Fruit fly (Drosophila melanogaster): ENCODE data around the gene CG8958.

CG8958 gene

DNA sequence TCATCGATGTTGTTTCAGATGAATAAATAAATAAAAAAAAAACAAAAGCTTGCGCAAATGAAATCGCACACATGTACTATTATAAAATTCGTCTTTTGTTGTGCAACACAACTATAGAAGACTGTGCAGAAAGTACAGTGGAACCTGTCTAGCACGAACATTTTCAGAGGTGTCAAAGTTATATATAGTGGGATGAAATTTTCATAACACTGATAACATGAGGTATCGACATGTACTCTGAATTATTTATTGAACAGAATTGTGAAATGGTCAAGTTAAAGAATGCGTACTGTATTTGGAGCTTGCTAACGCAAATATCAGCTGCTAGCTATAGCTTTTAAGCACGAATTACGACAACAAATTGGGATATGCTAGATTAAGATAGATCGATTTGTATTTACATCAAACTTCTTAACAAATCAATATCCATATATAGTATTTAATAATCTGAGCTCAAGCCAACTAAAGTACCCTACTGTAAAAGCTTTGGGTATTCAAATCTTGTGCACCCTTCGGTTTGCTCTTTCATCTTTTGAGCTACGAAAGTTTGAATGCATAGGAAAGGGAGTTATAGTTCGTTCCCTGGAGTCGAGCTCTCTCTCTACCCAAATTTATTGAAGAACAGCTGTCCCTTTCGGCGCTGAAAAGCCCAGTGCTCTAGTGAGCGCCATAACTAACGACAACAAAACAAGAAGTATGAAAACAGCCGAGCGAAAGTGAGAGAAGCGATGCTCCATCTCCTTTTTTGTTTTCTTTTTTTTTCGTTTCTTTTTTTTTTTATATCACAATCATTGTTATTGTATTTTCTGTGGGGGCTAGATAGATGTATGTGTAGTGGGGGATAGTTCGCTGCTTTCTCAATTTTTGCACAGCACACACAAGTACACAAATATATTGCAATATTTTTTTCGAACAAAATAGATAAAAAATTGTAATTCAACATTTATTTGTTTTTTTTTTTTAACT, 7.4 kb downstream of the CG8958 start (continued):
- peak; percentile 80 for TF ChIP-seq CG3919 (GFP tag; optimal IDR thresholded peaks at IDR 0.05)
- TF ChIP-seq CG6808 (GFP tag; optimal IDR thresholded peaks at IDR 0.05), result peak; percentile 26
- TF ChIP-seq Lpt (GFP tag; optimal IDR thresholded peaks at IDR 0.05), result peak; percentile 34
- TF ChIP-seq CG11294 (GFP tag; IDR thresholded peaks at IDR 0.05), result peak; percentile 88
- peak; percentile 79 for TF ChIP-seq CG32006 (GFP tag; optimal IDR thresholded peaks at IDR 0.05)
- peak; percentile 81 for TF ChIP-seq Gug (GFP tag; IDR thresholded peaks at IDR 0.05)
- peak; percentile 78 for TF ChIP-seq achi (GFP tag; optimal IDR thresholded peaks at IDR 0.05)
- peak; percentile 66 for TF ChIP-seq CG10631 (GFP tag; optimal IDR thresholded peaks at IDR 0.05)
- TF ChIP-seq Sox15 (GFP tag; optimal IDR thresholded peaks at IDR 0.05), result peak; percentile 63
- TF ChIP-seq spab (GFP tag; optimal IDR thresholded peaks at IDR 0.05), result no peak
- TF ChIP-seq lz (GFP tag; optimal IDR thresholded peaks at IDR 0.05), result peak; percentile 75
- TF ChIP-seq CG9139 (GFP tag; optimal IDR thresholded peaks at IDR 0.05), result no peak
- TF ChIP-seq dsx (GFP tag; optimal IDR thresholded peaks at IDR 0.05; ENCODE audit: poor library complexity, severe bottlenecking), result peak; percentile 10
- TF ChIP-seq Hr4 (GFP tag; optimal IDR thresholded peaks at IDR 0.05), result peak; percentile 90
- TF ChIP-seq Ets96B (tag; optimal IDR thresholded peaks at IDR 0.05), result peak; percentile 35
- peak; percentile 16 for TF ChIP-seq Hr38 (GFP tag; optimal IDR thresholded peaks at IDR 0.05)
- peak; percentile 50 for TF ChIP-seq CG11762 (GFP tag; optimal IDR thresholded peaks at IDR 0.05; ENCODE audit: insufficient read depth)
- TF ChIP-seq CG6163 (GFP tag; IDR thresholded peaks at IDR 0.05), result peak; percentile 93
- TF ChIP-seq CG1621 (tag; optimal IDR thresholded peaks at IDR 0.05), result peak; percentile 33
- peak; percentile 67 for TF ChIP-seq CG11902 (GFP tag; optimal IDR thresholded peaks at IDR 0.05)
- TF ChIP-seq net (GFP tag; optimal IDR thresholded peaks at IDR 0.05), result peak; percentile 74
- peak; percentile 83 for TF ChIP-seq Hr39 (GFP tag; optimal IDR thresholded peaks at IDR 0.05)
- peak; percentile 66 for TF ChIP-seq Ets21C (GFP tag; optimal IDR thresholded peaks at IDR 0.05)
- TF ChIP-seq fkh (GFP tag; optimal IDR thresholded peaks at IDR 0.05), result peak; percentile 63
- peak; percentile 86 for TF ChIP-seq svp (GFP tag)
- peak; percentile 73 for TF ChIP-seq Sox102F (GFP tag; optimal IDR thresholded peaks at IDR 0.05)
- TF ChIP-seq eg (GFP tag; IDR thresholded peaks at IDR 0.05), result peak; percentile 95
- TF ChIP-seq fd85E (GFP tag; optimal IDR thresholded peaks at IDR 0.05), result peak; percentile 7
- peak in 1 of 2 experiments; percentile 11 for TF ChIP-seq ss (GFP tag; optimal IDR thresholded peaks at IDR 0.05)
- peak; percentile 83 for TF ChIP-seq acj6 (GFP tag; optimal IDR thresholded peaks at IDR 0.05)
- peak; percentile 62 for TF ChIP-seq CG34406 (GFP tag; optimal IDR thresholded peaks at IDR 0.05)
- TF ChIP-seq CG10669 (GFP tag; optimal IDR thresholded peaks at IDR 0.05), result peak; percentile 58
- peak; percentile 76 for TF ChIP-seq Sox14 (GFP tag; optimal IDR thresholded peaks at IDR 0.05)
- TF ChIP-seq vri (GFP tag; optimal IDR thresholded peaks at IDR 0.05), result peak; percentile 66
- TF ChIP-seq Met (GFP tag; optimal IDR thresholded peaks at IDR 0.05), result peak; percentile 73
- TF ChIP-seq CG6792 (GFP tag; optimal IDR thresholded peaks at IDR 0.05), result peak; percentile 56
- peak; percentile 34 for TF ChIP-seq CG16779 (tag; optimal IDR thresholded peaks at IDR 0.05)
- TF ChIP-seq salr (GFP tag; optimal IDR thresholded peaks at IDR 0.05), result peak; percentile 14 to 19
- TF ChIP-seq cyc (GFP tag; optimal IDR thresholded peaks at IDR 0.05), result peak; percentile 78
- TF ChIP-seq CG4318 (GFP tag; optimal IDR thresholded peaks at IDR 0.05), result peak; percentile 73
- TF ChIP-seq CG7368 (GFP tag; optimal IDR thresholded peaks at IDR 0.05), result peak; percentile 70
